Worm (Caenorhabditis elegans): ENCODE results near the gene ced-4.

ce11 chrIII:4811195-4811594 is 40.9 kb upstream of the ced-4 start, which contains the start of gene C38D4.7:
- TF ChIP-seq R02D3.7 (tag; optimal IDR thresholded peaks at IDR 0.05), result no peak
- TF ChIP-seq dmd-4 (tag; optimal IDR thresholded peaks at IDR 0.05), result no peak
- no peak for TF ChIP-seq ceh-82 (tag; optimal IDR thresholded peaks at IDR 0.05)
- TF ChIP-seq ztf-4 (tag; optimal IDR thresholded peaks at IDR 0.05), result no peak
- TF ChIP-seq skn-1 (tag; optimal IDR thresholded peaks at IDR 0.05), result no peak
- no peak for TF ChIP-seq C34F6.9 (tag; optimal IDR thresholded peaks at IDR 0.05)
- no peak for TF ChIP-seq elt-1 (tag; optimal IDR thresholded peaks at IDR 0.05)
- TF ChIP-seq ama-1 (optimal IDR thresholded peaks at IDR 0.05), result no peak
- TF ChIP-seq unc-39 (tag; optimal IDR thresholded peaks at IDR 0.05), result no peak
- no peak for TF ChIP-seq lin-13 (GFP tag; optimal IDR thresholded peaks at IDR 0.05)
- no peak for TF ChIP-seq nhr-129 (tag; optimal IDR thresholded peaks at IDR 0.05)
- no peak for TF ChIP-seq fos-1 (tag; optimal IDR thresholded peaks at IDR 0.05)
